Worm (Caenorhabditis elegans): ENCODE measurements around the gene col-164.

The col-164 gene

ce11 chrX:2058498-2059349 is 34.5 kb upstream of the col-164 start:
- 0 out of 2 replicates have a peak, but pooled peaks have one; percentile 4 for TF ChIP-seq nhr-19 (GFP tag; conservative IDR thresholded peaks at IDR 0.05)

DNA sequence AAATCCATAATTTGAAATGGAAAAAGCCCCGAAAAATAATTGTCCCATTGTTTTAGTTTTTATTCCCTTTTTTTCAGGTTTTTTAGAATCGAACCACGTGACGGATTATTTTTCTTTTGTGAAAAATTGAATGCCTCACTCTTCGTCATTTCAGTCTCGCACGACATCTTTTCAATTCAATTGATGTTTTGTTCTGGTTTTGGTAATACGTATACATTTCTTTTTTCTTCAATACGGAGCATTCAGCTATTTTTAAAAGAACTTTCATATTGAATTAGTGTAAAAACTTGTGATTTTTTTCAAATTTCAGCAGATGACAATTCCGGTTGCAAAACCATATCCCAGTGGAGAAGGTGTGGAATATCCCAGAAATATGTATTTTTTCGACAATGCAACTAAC is 28.5 kb upstream of the col-164 start, which contains the start of gene F49H12.7:
F49H12.7 (plus strand) TSS at position 301 of the 400 bp plus-strand sequence.
- TF ChIP-seq nhr-71 (tag; optimal IDR thresholded peaks at IDR 0.05) (no peak), pax-3 (tag; optimal IDR thresholded peaks at IDR 0.05) (peak; percentile 50), vab-15 (tag; optimal IDR thresholded peaks at IDR 0.05) (no peak)

ce11 chrX:2068294-2068693 is 25.0 kb upstream of the col-164 start:
- TF ChIP-seq tbx-2 (tag; optimal IDR thresholded peaks at IDR 0.05) (no peak), fkh-4 (tag; optimal IDR thresholded peaks at IDR 0.05; ENCODE audit: borderline replicate concordance) (no peak), alr-1 (tag; optimal IDR thresholded peaks at IDR 0.05; ENCODE audit: borderline replicate concordance) (no peak), hlh-17 (GFP tag; optimal IDR thresholded peaks at IDR 0.05; ENCODE audit: borderline replicate concordance) (no peak), fos-1 (tag; optimal IDR thresholded peaks at IDR 0.05) (no peak), elt-2 (tag; optimal IDR thresholded peaks at IDR 0.05) (peak; percentile 50), blmp-1 (tag; optimal IDR thresholded peaks at IDR 0.05) (no peak), snu-23 (GFP tag; optimal IDR thresholded peaks at IDR 0.05) (no peak), lin-35 (GFP tag; optimal IDR thresholded peaks at IDR 0.05) (peak in 1 of 2 experiments; percentile 35)

ce11 chrX:2070418-2070996 is 22.8 kb upstream of the col-164 start, which contains the start of gene acl-4:
TSS of gene acl-4 (minus strand) at chrX:2070444.
- no peak for TF ChIP-seq C34B4.2 (tag; optimal IDR thresholded peaks at IDR 0.05)
- TF ChIP-seq efl-1 (optimal IDR thresholded peaks at IDR 0.05) = no peak
- peak in 1 of 2 experiments; percentile 61 for TF ChIP-seq efl-1 (GFP tag; optimal IDR thresholded peaks at IDR 0.05 in 1 of 2)
- peak; percentile 25 for TF ChIP-seq rnt-1 (tag; optimal IDR thresholded peaks at IDR 0.05)
- TF ChIP-seq elt-2 (tag; optimal IDR thresholded peaks at IDR 0.05) = peak; percentile 19

DNA sequence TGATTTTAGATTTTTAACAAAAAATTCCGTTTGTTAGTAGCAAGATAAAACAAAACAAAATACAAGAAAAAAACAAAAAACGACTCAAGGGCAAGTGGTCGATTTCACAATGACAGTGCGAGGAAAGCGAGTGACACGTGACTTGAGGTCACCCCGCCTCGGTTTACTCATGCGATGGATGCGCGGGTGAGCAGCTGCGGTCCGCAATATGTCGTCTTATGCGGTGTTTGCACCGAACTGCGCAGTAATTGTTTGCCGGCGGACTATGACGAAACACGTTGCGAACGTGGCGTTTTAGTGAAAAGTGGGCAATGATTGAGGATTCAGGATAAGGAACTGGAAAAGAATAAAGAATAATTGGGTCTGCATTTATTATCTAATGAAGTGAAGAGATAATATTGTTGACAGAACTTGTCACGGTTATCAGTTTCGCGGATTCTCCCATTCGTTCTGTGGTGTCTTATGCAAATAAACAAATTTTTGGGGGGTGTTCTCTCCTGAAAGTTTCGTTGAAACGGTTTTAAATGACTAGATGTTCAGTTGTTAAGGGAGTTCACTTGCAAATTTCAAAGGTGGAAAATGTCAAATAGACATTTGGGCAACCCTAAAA is 21.8 kb upstream of the col-164 start:
- no peak for TF ChIP-seq pqm-1 (tag; optimal IDR thresholded peaks at IDR 0.05)
- TF ChIP-seq tlp-1 (tag; optimal IDR thresholded peaks at IDR 0.05) = no peak
- TF ChIP-seq ztf-4 (tag; optimal IDR thresholded peaks at IDR 0.05) = no peak
- TF ChIP-seq snpc-4 (tag; optimal IDR thresholded peaks at IDR 0.05) = peak; percentile 71
- TF ChIP-seq zag-1 (tag; optimal IDR thresholded peaks at IDR 0.05) = no peak
- no peak for TF ChIP-seq nhr-12 (tag; optimal IDR thresholded peaks at IDR 0.05)
- TF ChIP-seq efl-1 (optimal IDR thresholded peaks at IDR 0.05) = peak; percentile 58 to 70
- peak; percentile 65 to 93 for TF ChIP-seq efl-1 (GFP tag; optimal IDR thresholded peaks at IDR 0.05 in 1 of 2)
- TF ChIP-seq ama-1 (optimal IDR thresholded peaks at IDR 0.05) = no peak
- TF ChIP-seq fkh-8 (tag; optimal IDR thresholded peaks at IDR 0.05) = peak; percentile 63
- peak; percentile 93 for TF ChIP-seq rnt-1 (tag; optimal IDR thresholded peaks at IDR 0.05)
- TF ChIP-seq aly-2 (tag; optimal IDR thresholded peaks at IDR 0.05) = no peak
- TF ChIP-seq hlh-17 (GFP tag; optimal IDR thresholded peaks at IDR 0.05; ENCODE audit: borderline replicate concordance) = no peak
- TF ChIP-seq elt-3 (tag; optimal IDR thresholded peaks at IDR 0.05) = peak in 1 of 6 experiments; percentile 50
- peak; percentile 94 for TF ChIP-seq nhr-71 (tag; optimal IDR thresholded peaks at IDR 0.05)
- TF ChIP-seq dpl-1 (GFP tag; optimal IDR thresholded peaks at IDR 0.05) = peak; percentile 64 to 65 (median 64)
- TF ChIP-seq dsc-1 (tag; optimal IDR thresholded peaks at IDR 0.05) = peak; percentile 45
- TF ChIP-seq nhr-237 (tag; optimal IDR thresholded peaks at IDR 0.05) = no peak
- peak; percentile 89 for TF ChIP-seq snu-23 (GFP tag; optimal IDR thresholded peaks at IDR 0.05)
- TF ChIP-seq mef-2 (tag; optimal IDR thresholded peaks at IDR 0.05) = peak; percentile 10
- peak; percentile 96 for TF ChIP-seq lin-14 (GFP tag; optimal IDR thresholded peaks at IDR 0.05)
- peak in 1 of 2 experiments; percentile 49 for TF ChIP-seq ztf-11 (tag; optimal IDR thresholded peaks at IDR 0.05)
- no peak for TF ChIP-seq efl-3 (GFP tag; optimal IDR thresholded peaks at IDR 0.05)
- peak; percentile 52 to 87 (median 64) for TF ChIP-seq ceh-82 (tag; optimal IDR thresholded peaks at IDR 0.05)
- no peak for TF ChIP-seq nhr-11 (tag; optimal IDR thresholded peaks at IDR 0.05)
- TF ChIP-seq unc-30 (tag; optimal IDR thresholded peaks at IDR 0.05) = no peak
- no peak for TF ChIP-seq fkh-4 (tag; optimal IDR thresholded peaks at IDR 0.05; ENCODE audit: borderline replicate concordance)
- peak; percentile 44 for TF ChIP-seq elt-2 (tag; optimal IDR thresholded peaks at IDR 0.05)
- peak; percentile 47 for TF ChIP-seq ceh-8 (GFP tag; optimal IDR thresholded peaks at IDR 0.05)
- peak; percentile 77 for TF ChIP-seq grh-1 (GFP tag; IDR thresholded peaks at IDR 0.05)
- peak; percentile 83 for TF ChIP-seq swsn-7 (tag; optimal IDR thresholded peaks at IDR 0.05)
